Worm (Caenorhabditis elegans): ENCODE measurements around the gene C38C3.3.

DNA sequence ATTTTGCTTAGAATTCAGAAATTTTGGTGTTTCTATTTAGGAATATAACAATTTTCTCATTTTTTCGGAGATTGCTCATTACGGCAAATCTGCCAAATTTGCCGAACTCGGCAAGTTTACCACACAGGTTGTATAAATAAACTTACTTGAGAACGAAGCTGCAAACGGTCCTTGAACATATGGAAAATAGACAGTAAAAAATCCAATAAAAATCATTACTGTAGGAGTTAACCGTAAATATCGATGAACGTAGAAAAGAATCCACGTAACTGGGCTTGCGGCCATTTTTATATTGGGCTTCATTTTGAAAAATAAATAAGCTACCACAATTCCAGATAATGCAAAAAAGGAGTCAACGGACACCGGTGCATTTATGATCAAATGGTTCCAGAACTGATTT lies 44.8 kb downstream of the C38C3.3 start:
- TF ChIP-seq him-1 (tag; optimal IDR thresholded peaks at IDR 0.05) (no peak), dao-5 (tag; optimal IDR thresholded peaks at IDR 0.05) (no peak), W03F9.2 (tag; optimal IDR thresholded peaks at IDR 0.05) (no peak)

Data from whole organism, L4/young adult.